Worm (Caenorhabditis elegans) whole organism, L2 larva: Measurements from ENCODE around the gene F43G6.17.

Experiments used
- R02D3.7 ChIP-seq: fragments of 150-350 bp; optimal IDR thresholded peaks from 2 replicates; lab custom pipeline; 2014; ENCODE audit warnings: missing biosample characterization, missing genetic modification characterization
- Y55F3AM.14 ChIP-seq: fragments of 200-800 bp; sonication (Bioruptor generic); optimal IDR thresholded peaks from 2 replicates; lab custom pipeline; 2018; ENCODE audit warnings: mild to moderate bottlenecking, missing genetic modification characterization, missing compliant biosample characterization
- ZK546.5 ChIP-seq: sonication (generic microtip); optimal IDR thresholded peaks from 2 replicates; lab custom pipeline; 2017; ENCODE audit warnings: missing biosample characterization, missing genetic modification characterization
- ama-1 ChIP-seq: fragments of 150-350 bp; optimal IDR thresholded peaks from 2 replicates; lab custom pipeline; 2018; ENCODE audit warnings: inconsistent platforms
- ceh-82 ChIP-seq: fragments of 150-350 bp; optimal IDR thresholded peaks from 2 replicates; lab custom pipeline; 2014; ENCODE audit warnings: missing biosample characterization, missing genetic modification characterization
- fos-1 ChIP-seq: fragments of 150-350 bp; optimal IDR thresholded peaks from 2 replicates; lab custom pipeline; 2014; ENCODE audit warnings: missing biosample characterization, missing genetic modification characterization
- lin-39 ChIP-seq: fragments of 150-350 bp; optimal IDR thresholded peaks from 2 replicates; lab custom pipeline; 2014; ENCODE audit warnings: missing biosample characterization, missing genetic modification reagents, missing genetic modification characterization
- lsy-2 ChIP-seq, 2 experiments: fragments of 150-350 bp in 1 of 2; sonication (generic microtip) in 1 of 2; optimal IDR thresholded peaks; 2 replicates each; lab custom pipeline; 2014 to 2017; ENCODE audit warnings: missing biosample characterization in 2 of 2, missing genetic modification characterization in 2 of 2
- nhr-10 ChIP-seq: sonication (generic microtip); optimal IDR thresholded peaks from 2 replicates; lab custom pipeline; 2017; ENCODE audit warnings: missing biosample characterization, missing genetic modification characterization
- nhr-11 ChIP-seq: fragments of 150-350 bp; optimal IDR thresholded peaks from 2 replicates; lab custom pipeline; 2014; ENCODE audit warnings: missing biosample characterization, missing genetic modification characterization
- peb-1 ChIP-seq: fragments of 150-350 bp; optimal IDR thresholded peaks from 2 replicates; lab custom pipeline; 2014; ENCODE audit warnings: missing biosample characterization, missing genetic modification characterization
- sem-4 ChIP-seq: fragments of 150-350 bp; optimal IDR thresholded peaks from 2 replicates; lab custom pipeline; 2014; ENCODE audit warnings: missing biosample characterization, missing genetic modification reagents, missing genetic modification characterization
- skn-1 ChIP-seq: sonication (generic microtip); optimal IDR thresholded peaks from 2 replicates; lab custom pipeline; 2017; ENCODE audit warnings: missing biosample characterization, missing genetic modification characterization
- unc-62 ChIP-seq: fragments of 150-350 bp; optimal IDR thresholded peaks from 2 replicates; lab custom pipeline; 2014; ENCODE audit warnings: missing biosample characterization, missing genetic modification reagents, missing genetic modification characterization
- ztf-1 ChIP-seq: fragments of 200-800 bp; sonication (Bioruptor generic); conservative IDR thresholded peaks from 2 replicates; pipeline ENCODE4 v1.3.6; 2022; ENCODE audit warnings: missing genetic modification characterization, missing compliant biosample characterization

Gene F43G6.17

ce11 chrII:11853108-11853507 is 50.6 kb downstream of the F43G6.17 start:
- no peak for TF ChIP-seq peb-1 (tag; lab: Kevin White, UChicago)
- TF ChIP-seq ama-1 (lab: Kevin White, UChicago) = no peak
- TF ChIP-seq unc-62 (GFP tag; lab: Kevin White, UChicago) = no peak
- TF ChIP-seq ceh-82 = no peak
- no peak for TF ChIP-seq fos-1 (tag; lab: Kevin White, UChicago)
- TF ChIP-seq Y55F3AM.14 = no peak
- TF ChIP-seq ZK546.5 (tag; lab: Kevin White, UChicago) = no peak
- TF ChIP-seq sem-4 (tag; lab: Kevin White, UChicago) = no peak
- no peak for TF ChIP-seq nhr-10 (tag; lab: Kevin White, UChicago)
- TF ChIP-seq R02D3.7 (tag; lab: Kevin White, UChicago) = no peak
- no peak for TF ChIP-seq nhr-11 (tag; lab: Kevin White, UChicago)
- TF ChIP-seq skn-1 = no peak
- TF ChIP-seq lsy-2 (tag; optimal IDR thresholded peaks at IDR 0.05; lab: Kevin White, UChicago) = no peak
- no peak for TF ChIP-seq ztf-1 (GFP tag; lab: Robert Waterston, UW)
- no peak for TF ChIP-seq lin-39
